Fruit fly (Drosophila melanogaster): ENCODE results near the gene RpS20.

dm6 chr3R:20818689-20819088 is 3.3 kb upstream of the RpS20 start, which contains the start of gene CG17270:
- TF ChIP-seq pad (GFP tag; optimal IDR thresholded peaks at IDR 0.05) (no peak), CG14711 (tag; optimal IDR thresholded peaks at IDR 0.05) (no peak), CG1620 (GFP tag; optimal IDR thresholded peaks at IDR 0.05) (no peak), kay (GFP tag; ENCODE audit: borderline replicate concordance) (no peak), bab1 (GFP tag; optimal IDR thresholded peaks at IDR 0.05) (no peak), CG12768 (GFP tag; optimal IDR thresholded peaks at IDR 0.05) (no peak), cic (GFP tag; optimal IDR thresholded peaks at IDR 0.05) (no peak), CG7101 (tag; optimal IDR thresholded peaks at IDR 0.05) (no peak), ovo (GFP tag; optimal IDR thresholded peaks at IDR 0.05) (no peak), Clk (GFP tag; optimal IDR thresholded peaks at IDR 0.05) (no peak), tj (GFP tag; optimal IDR thresholded peaks at IDR 0.05) (no peak), Mnt (GFP tag; optimal IDR thresholded peaks at IDR 0.05) (peak; percentile 6)
